Fruit fly (Drosophila melanogaster): ENCODE results near the gene Pgant8.

DNA sequence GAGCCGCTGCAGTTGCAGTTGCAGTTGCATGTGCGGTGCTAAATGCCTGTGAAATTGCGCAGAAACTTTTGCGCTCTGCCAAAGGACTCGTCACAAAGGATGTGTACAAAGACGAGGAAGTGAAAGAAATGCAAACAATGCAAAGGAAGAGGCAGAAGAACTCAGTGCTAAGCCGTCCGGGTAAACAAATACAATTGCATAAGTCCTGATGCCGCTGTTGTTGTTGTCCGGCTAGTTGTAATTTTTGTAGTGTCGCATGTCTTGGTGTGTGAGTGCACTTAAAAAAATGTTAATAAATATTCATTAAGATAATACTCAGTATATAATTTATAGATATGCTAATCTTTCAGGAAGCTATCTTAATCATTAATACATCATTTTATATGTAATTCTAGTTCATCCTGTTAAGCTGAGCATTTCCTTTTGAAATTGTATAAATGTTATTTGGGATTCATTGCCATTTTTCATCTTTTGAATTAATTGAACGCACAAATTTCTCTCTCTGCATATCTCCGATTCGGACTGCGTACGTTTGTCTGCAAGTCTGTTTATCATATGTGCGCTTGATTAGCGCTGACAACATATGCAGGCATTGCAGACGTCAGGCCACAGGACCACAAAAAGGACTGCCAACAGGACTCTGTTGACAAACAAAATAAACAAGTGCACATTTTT lies 48.3 kb downstream of the Pgant8 start:
- TF ChIP-seq psq (GFP tag; optimal IDR thresholded peaks at IDR 0.05): no peak
- no peak for TF ChIP-seq Hr78 (GFP tag; optimal IDR thresholded peaks at IDR 0.05)
- no peak for TF ChIP-seq OdsH (GFP tag; optimal IDR thresholded peaks at IDR 0.05)
- no peak for TF ChIP-seq sv (GFP tag; optimal IDR thresholded peaks at IDR 0.05)
- no peak for TF ChIP-seq brk (GFP tag; optimal IDR thresholded peaks at IDR 0.05)
- TF ChIP-seq h (GFP tag; optimal IDR thresholded peaks at IDR 0.05): no peak
- no peak for TF ChIP-seq pan (optimal IDR thresholded peaks at IDR 0.05)
- TF ChIP-seq tai (GFP tag; optimal IDR thresholded peaks at IDR 0.05): no peak
- TF ChIP-seq HLH106 (tag; optimal IDR thresholded peaks at IDR 0.05): no peak
